Fruit fly (Drosophila melanogaster): ENCODE measurements around the gene Pfdn4.

Pfdn4 gene

DNA sequence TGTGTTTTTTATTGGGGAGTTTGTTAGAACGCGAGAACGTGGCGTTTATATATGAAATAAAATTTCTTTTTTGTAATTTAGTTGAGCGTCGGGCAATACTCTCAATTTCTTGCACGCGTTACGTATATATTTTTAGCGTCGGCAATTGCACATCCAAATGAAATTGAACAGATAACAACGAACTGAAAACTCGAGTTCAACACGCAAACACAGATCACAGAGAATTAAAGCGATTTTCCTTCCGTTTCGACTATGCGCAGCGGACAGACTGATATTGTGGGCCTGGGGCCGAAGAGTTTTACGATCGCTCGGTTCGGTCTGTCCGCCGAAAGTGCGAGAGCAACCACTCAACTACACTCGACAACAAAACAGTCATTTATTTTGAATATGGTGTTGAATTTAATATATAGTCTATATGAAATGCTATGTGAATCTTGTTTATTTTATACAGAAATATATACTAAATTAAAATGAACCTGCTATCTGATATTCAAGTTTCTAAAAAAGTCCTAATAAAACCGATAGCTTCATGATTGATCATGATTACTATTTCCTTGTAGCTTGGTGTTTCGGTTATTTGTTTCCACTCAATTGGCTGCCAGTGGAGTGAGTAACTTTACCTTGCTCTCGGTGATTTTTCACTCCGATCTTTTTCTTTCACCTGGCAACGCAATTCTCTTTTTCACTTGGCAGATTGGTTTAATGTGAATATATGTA lies 12.6 kb downstream of the Pfdn4 start, which contains the start of gene CG46456 (continued):
- TF ChIP-seq hkb (optimal IDR thresholded peaks at IDR 0.05) = no peak
- TF ChIP-seq hkb (GFP tag; IDR thresholded peaks at IDR 0.05) = peak; percentile 95
- TF ChIP-seq CG7963 (GFP tag; IDR thresholded peaks at IDR 0.05; ENCODE audit: partially characterized antibody) = no peak
- peak; percentile 41 for TF ChIP-seq CG9797 (GFP tag; optimal IDR thresholded peaks at IDR 0.05)
- TF ChIP-seq CG4404 (GFP tag; IDR thresholded peaks at IDR 0.05) = peak; percentile 79
- TF ChIP-seq knrl (GFP tag; IDR thresholded peaks at IDR 0.05; ENCODE audit: partially characterized antibody) = no peak
- peak; percentile 70 for TF ChIP-seq CG13123 (GFP tag; optimal IDR thresholded peaks at IDR 0.05)
- TF ChIP-seq sd (tag; optimal IDR thresholded peaks at IDR 0.05) = peak; percentile 81
- TF ChIP-seq HLH54F (GFP tag; optimal IDR thresholded peaks at IDR 0.05) = peak; percentile 63
- peak; percentile 81 for TF ChIP-seq gsb (GFP tag; IDR thresholded peaks at IDR 0.05)
- TF ChIP-seq CoRest (tag; optimal IDR thresholded peaks at IDR 0.05) = peak; percentile 96
- peak; percentile 96 for TF ChIP-seq CG13894 (tag; optimal IDR thresholded peaks at IDR 0.05)
- TF ChIP-seq Fer3 (tag; optimal IDR thresholded peaks at IDR 0.05) = peak; percentile 95
- peak; percentile 70; the same call in 1 of the 2 replicates for TF ChIP-seq dati (GFP tag; IDR thresholded peaks at IDR 0.05)
- TF ChIP-seq CG30020 (tag; optimal IDR thresholded peaks at IDR 0.05) = peak; percentile 80
- no peak for TF ChIP-seq h (optimal IDR thresholded peaks at IDR 0.05)
- peak; percentile 63 for TF ChIP-seq Bgb (GFP tag; IDR thresholded peaks at IDR 0.05; ENCODE audit: partially characterized antibody)
- peak; percentile 96 for TF ChIP-seq trem (tag; optimal IDR thresholded peaks at IDR 0.05)
- peak; percentile 91; the same call in 1 of the 2 replicates for TF ChIP-seq ranshi (GFP tag; IDR thresholded peaks at IDR 0.05)
- peak; percentile 94 for TF ChIP-seq CG6689 (GFP tag; IDR thresholded peaks at IDR 0.05)
- peak in 1 of 2 experiments; percentile 73 for TF ChIP-seq insv (GFP tag; optimal IDR thresholded peaks at IDR 0.05)
- TF ChIP-seq CG15479 (GFP tag; optimal IDR thresholded peaks at IDR 0.05) = peak; percentile 49
- TF ChIP-seq CG4617 (GFP tag; optimal IDR thresholded peaks at IDR 0.05; ENCODE audit: borderline replicate concordance) = peak; percentile 60
- peak; percentile 96 for TF ChIP-seq CG12299 (tag; optimal IDR thresholded peaks at IDR 0.05)
- peak; percentile 60; the same call in 1 of the 2 replicates for TF ChIP-seq CG10321 (GFP tag; IDR thresholded peaks at IDR 0.05)
- peak; percentile 81 for TF ChIP-seq danr (GFP tag; IDR thresholded peaks at IDR 0.05)
- peak; percentile 96 for TF ChIP-seq nmo (GFP tag; optimal IDR thresholded peaks at IDR 0.05)
- peak; percentile 96 for TF ChIP-seq Oli (tag; optimal IDR thresholded peaks at IDR 0.05)
- TF ChIP-seq CG8924 (tag; optimal IDR thresholded peaks at IDR 0.05) = peak; percentile 98
- TF ChIP-seq CG13624 (GFP tag; optimal IDR thresholded peaks at IDR 0.05) = peak; percentile 73
- TF ChIP-seq Mes4 (GFP tag; optimal IDR thresholded peaks at IDR 0.05) = no peak
- TF ChIP-seq CG32532 (GFP tag; IDR thresholded peaks at IDR 0.05) = peak; percentile 96
- TF ChIP-seq disco-r (GFP tag; optimal IDR thresholded peaks at IDR 0.05) = peak; percentile 46
- TF ChIP-seq CG30403 (GFP tag; optimal IDR thresholded peaks at IDR 0.05) = peak; percentile 93
- no peak for TF ChIP-seq CG2129 (GFP tag; IDR thresholded peaks at IDR 0.05; ENCODE audit: partially characterized antibody)
- peak; percentile 92 for TF ChIP-seq CG11696 (GFP tag; IDR thresholded peaks at IDR 0.05)
- TF ChIP-seq CG6272 (GFP tag; IDR thresholded peaks at IDR 0.05) = no peak; the same call in none of the 2 replicates
- peak; percentile 49; the same call in 1 of the 2 replicates for TF ChIP-seq crol (GFP tag; IDR thresholded peaks at IDR 0.05)
- TF ChIP-seq dmrt99B (tag; optimal IDR thresholded peaks at IDR 0.05) = peak; percentile 97
- TF ChIP-seq sim (GFP tag; IDR thresholded peaks at IDR 0.05) = peak; percentile 86
- TF ChIP-seq Hsf (GFP tag; optimal IDR thresholded peaks at IDR 0.05) = peak; percentile 87
- TF ChIP-seq croc (GFP tag; conservative IDR thresholded peaks at IDR 0.05) = peak; percentile 85
- no peak for TF ChIP-seq fru (optimal IDR thresholded peaks at IDR 0.05)
- TF ChIP-seq pb (GFP tag; optimal IDR thresholded peaks at IDR 0.05) = no peak
- TF ChIP-seq ssp (GFP tag; IDR thresholded peaks at IDR 0.05) = peak; percentile 77
- no peak for TF ChIP-seq CG9876 (GFP tag; optimal IDR thresholded peaks at IDR 0.05)
- peak; percentile 93 for TF ChIP-seq CG32767 (GFP tag; IDR thresholded peaks at IDR 0.05)
- peak; percentile 96 for TF ChIP-seq BtbVII (GFP tag; optimal IDR thresholded peaks at IDR 0.05)
- TF ChIP-seq bowl (GFP tag; IDR thresholded peaks at IDR 0.05) = peak; percentile 78; the same call in 1 of the 2 replicates
- TF ChIP-seq stwl (tag; optimal IDR thresholded peaks at IDR 0.05) = peak; percentile 57
